Worm (Caenorhabditis elegans): Measurements from ENCODE around the gene clec-135.

- TF ChIP-seq zag-1 (tag; optimal IDR thresholded peaks at IDR 0.05) (no peak), unc-62 (GFP tag; optimal IDR thresholded peaks at IDR 0.05) (no peak), nhr-12 (tag; optimal IDR thresholded peaks at IDR 0.05) (no peak), alr-1 (tag; optimal IDR thresholded peaks at IDR 0.05; ENCODE audit: borderline replicate concordance) (no peak), lir-3 (tag; optimal IDR thresholded peaks at IDR 0.05; ENCODE audit: poor library complexity) (no peak), nhr-28 (tag; optimal IDR thresholded peaks at IDR 0.05) (no peak), nhr-11 (tag; optimal IDR thresholded peaks at IDR 0.05) (no peak), egl-27 (tag; optimal IDR thresholded peaks at IDR 0.05) (no peak), fkh-10 (GFP tag; optimal IDR thresholded peaks at IDR 0.05) (no peak)
These were observed 26.0 kb upstream of the clec-135 start for ce11 chrII:4284305-4285193.

Data from whole organism, L1 larva.